Worm (Caenorhabditis elegans): ENCODE results near the gene kdp-1.

The kdp-1 gene

ce11 chrIV:13319886-13320650 lies 20.1 kb downstream of the kdp-1 start:
- TF ChIP-seq nhr-129 (tag; optimal IDR thresholded peaks at IDR 0.05): no peak
- TF ChIP-seq lsy-2 (tag; optimal IDR thresholded peaks at IDR 0.05): no peak
- no peak for TF ChIP-seq alr-1 (tag; optimal IDR thresholded peaks at IDR 0.05)
- no peak for TF ChIP-seq dmd-4 (tag; optimal IDR thresholded peaks at IDR 0.05)
- TF ChIP-seq crh-2 (tag; optimal IDR thresholded peaks at IDR 0.05): no peak

ce11 chrIV:13322429-13322828 lies 22.4 kb downstream of the kdp-1 start:
- TF ChIP-seq mdl-1 (tag; optimal IDR thresholded peaks at IDR 0.05) (peak in 1 of 2 experiments; percentile 64), gmeb-1 (tag; optimal IDR thresholded peaks at IDR 0.05) (peak; percentile 73), unc-62 (GFP tag; optimal IDR thresholded peaks at IDR 0.05) (peak; percentile 29), sma-3 (GFP tag; optimal IDR thresholded peaks at IDR 0.05) (peak; percentile 93), lsy-2 (tag; optimal IDR thresholded peaks at IDR 0.05) (peak in 1 of 2 experiments; percentile 82), nhr-129 (tag; optimal IDR thresholded peaks at IDR 0.05) (peak; percentile 97), unc-39 (tag; optimal IDR thresholded peaks at IDR 0.05) (no peak), blmp-1 (tag; optimal IDR thresholded peaks at IDR 0.05; ENCODE audit: insufficient read depth) (peak; percentile 36), nhr-12 (tag; optimal IDR thresholded peaks at IDR 0.05) (no peak), sma-9 (GFP tag; optimal IDR thresholded peaks at IDR 0.05) (peak; percentile 92), sma-9 (tag; optimal IDR thresholded peaks at IDR 0.05) (no peak), R02D3.7 (tag; optimal IDR thresholded peaks at IDR 0.05) (no peak), nhr-6 (tag; optimal IDR thresholded peaks at IDR 0.05) (peak; percentile 69), lin-13 (GFP tag; optimal IDR thresholded peaks at IDR 0.05) (peak; percentile 34), nhr-10 (tag; optimal IDR thresholded peaks at IDR 0.05) (no peak), nhr-21 (tag; optimal IDR thresholded peaks at IDR 0.05) (peak; percentile 88), nhr-25 (tag; optimal IDR thresholded peaks at IDR 0.05) (peak; percentile 53), skn-1 (tag; optimal IDR thresholded peaks at IDR 0.05) (no peak), ztf-11 (tag; optimal IDR thresholded peaks at IDR 0.05) (no peak), egl-27 (tag; optimal IDR thresholded peaks at IDR 0.05) (peak; percentile 85), elt-1 (tag; optimal IDR thresholded peaks at IDR 0.05) (no peak), Y55F3AM.14 (GFP tag; optimal IDR thresholded peaks at IDR 0.05) (no peak), C34F6.9 (tag; optimal IDR thresholded peaks at IDR 0.05) (peak; percentile 87), crh-2 (tag; optimal IDR thresholded peaks at IDR 0.05) (peak; percentile 98), sem-4 (tag; optimal IDR thresholded peaks at IDR 0.05) (peak; percentile 45), ztf-4 (tag; optimal IDR thresholded peaks at IDR 0.05) (peak; percentile 48), fos-1 (tag; optimal IDR thresholded peaks at IDR 0.05) (peak; percentile 90), F13H6.1 (tag; optimal IDR thresholded peaks at IDR 0.05) (peak; percentile 88), ceh-82 (tag; optimal IDR thresholded peaks at IDR 0.05) (no peak), nhr-77 (tag; optimal IDR thresholded peaks at IDR 0.05) (peak; percentile 42), ama-1 (optimal IDR thresholded peaks at IDR 0.05) (no peak), zag-1 (tag; optimal IDR thresholded peaks at IDR 0.05) (no peak), nhr-237 (tag; optimal IDR thresholded peaks at IDR 0.05) (no peak), unc-55 (GFP tag; optimal IDR thresholded peaks at IDR 0.05) (no peak)

- TF ChIP-seq nhr-6 (tag; optimal IDR thresholded peaks at IDR 0.05) (no peak), ama-1 (optimal IDR thresholded peaks at IDR 0.05) (no peak), nhr-77 (tag; optimal IDR thresholded peaks at IDR 0.05) (no peak)
Measured at ce11 chrIV:13323823-13324359, 23.9 kb downstream of the kdp-1 start, which contains the start of gene fat-2. Gene fat-2, plus strand, starts transcription at chrIV:13323873.

DNA sequence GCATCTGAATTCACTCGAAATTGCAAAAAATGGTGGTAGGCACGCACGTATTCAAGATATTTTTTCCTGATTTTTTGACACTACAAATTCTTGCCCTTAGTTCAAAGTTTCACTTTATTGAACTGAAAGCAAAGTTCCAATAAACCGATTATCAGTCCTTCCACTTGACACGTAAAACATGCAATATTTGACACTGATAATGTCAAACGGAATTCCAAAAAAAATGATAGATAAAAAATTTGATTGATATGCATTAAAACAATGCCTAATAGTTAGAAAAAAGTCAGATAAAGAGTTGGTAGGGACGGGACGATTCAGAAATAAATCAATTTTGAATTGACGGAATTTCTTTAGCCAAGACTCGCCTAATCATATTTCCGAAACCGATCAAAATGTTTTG lies 27.1 kb downstream of the kdp-1 start:
- TF ChIP-seq fos-1 (tag; optimal IDR thresholded peaks at IDR 0.05) (peak; percentile 86), egl-27 (tag; optimal IDR thresholded peaks at IDR 0.05) (no peak), crh-2 (tag; optimal IDR thresholded peaks at IDR 0.05) (peak; percentile 80), gmeb-1 (tag; optimal IDR thresholded peaks at IDR 0.05) (peak; percentile 17), sma-9 (GFP tag; optimal IDR thresholded peaks at IDR 0.05) (peak; percentile 74), sma-9 (tag; optimal IDR thresholded peaks at IDR 0.05) (no peak)
